Fruit fly (Drosophila melanogaster) whole organism, adult: ENCODE measurements around the gene CG43886.

ENCODE experiments used
- CG12768 ChIP-seq: fragments of 200-800 bp; sonication (Bioruptor generic); optimal IDR thresholded peaks from 2 replicates; lab custom pipeline; 2017; ENCODE audit warnings: missing biosample characterization, missing genetic modification characterization, mild to moderate bottlenecking, moderate library complexity, missing genetic modification reagents
- CG5204 ChIP-seq: fragments of 200-800 bp; sonication (Bioruptor generic); optimal IDR thresholded peaks from 2 replicates; lab custom pipeline; 2016; ENCODE audit warnings: missing biosample characterization, missing genetic modification characterization
- Hr96 ChIP-seq: fragments of 200-800 bp; sonication (Bioruptor generic); optimal IDR thresholded peaks from 2 replicates; lab custom pipeline; 2016; ENCODE audit warnings: missing biosample characterization, missing genetic modification characterization
- bab1 ChIP-seq: fragments of 200-800 bp; sonication (Bioruptor generic); optimal IDR thresholded peaks from 3 replicates; lab custom pipeline; 2019; ENCODE audit warnings: missing biosample characterization, mild to moderate bottlenecking, missing genetic modification characterization, moderate library complexity
- cic ChIP-seq: fragments of 200-800 bp; sonication (Bioruptor generic); optimal IDR thresholded peaks from 2 replicates; lab custom pipeline; 2017; ENCODE audit warnings: missing biosample characterization, mild to moderate bottlenecking, missing genetic modification characterization, moderate library complexity
- kay ChIP-seq: fragments of 200-800 bp; sonication (Bioruptor generic); peaks from one replicate; lab custom pipeline; 2016; ENCODE audit warnings: missing biosample characterization, missing genetic modification characterization, borderline replicate concordance
- ovo ChIP-seq: fragments of 200-800 bp; sonication (Bioruptor generic); optimal IDR thresholded peaks from 2 replicates; lab custom pipeline; 2016; ENCODE audit warnings: missing biosample characterization, missing genetic modification characterization

dm6 chr3L:8151727-8152199, 7.8 kb downstream of the CG43886 start, which contains the start of gene CG13676:
- TF ChIP-seq Hr96 (GFP tag; lab: Kevin White, UChicago) (no peak), CG12768 (GFP tag; lab: Kevin White, UChicago) (no peak), cic (no peak), ovo (GFP tag; lab: Kevin White, UChicago) (no peak), bab1 (no peak), kay (GFP tag; lab: Kevin White, UChicago) (no peak), CG5204 (no peak)
